Worm (Caenorhabditis elegans) whole organism, mixed stage, embryonic: Measurements from ENCODE around the gene ccf-1.

Experiments
- bed-3 ChIP-seq: fragments of 200-800 bp; sonication (Bioruptor generic); optimal IDR thresholded peaks from 3 replicates; lab custom pipeline; 2018; ENCODE audit warnings: mild to moderate bottlenecking, missing genetic modification characterization, moderate library complexity, missing compliant biosample characterization
- ces-1 ChIP-seq: fragments of 150-350 bp; optimal IDR thresholded peaks from 2 replicates; lab custom pipeline; 2014; ENCODE audit warnings: missing biosample characterization, missing genetic modification reagents, missing genetic modification characterization
- elt-3 ChIP-seq: fragments of 150-350 bp; optimal IDR thresholded peaks from 2 replicates; lab custom pipeline; 2014; ENCODE audit warnings: missing biosample characterization, missing genetic modification characterization
- lsy-2 ChIP-seq: fragments of 150-350 bp; optimal IDR thresholded peaks from 2 replicates; lab custom pipeline; 2014; ENCODE audit warnings: missing biosample characterization, missing genetic modification characterization
- mab-5 ChIP-seq: fragments of 150-350 bp; optimal IDR thresholded peaks from 2 replicates; lab custom pipeline; 2014; ENCODE audit warnings: missing biosample characterization, missing genetic modification characterization
- nhr-237 ChIP-seq: fragments of 150-350 bp; optimal IDR thresholded peaks from 2 replicates; lab custom pipeline; 2014; ENCODE audit warnings: missing biosample characterization, missing genetic modification characterization
- nhr-28 ChIP-seq: fragments of 150-350 bp; optimal IDR thresholded peaks from 2 replicates; lab custom pipeline; 2014; ENCODE audit warnings: missing biosample characterization, missing genetic modification characterization
- nhr-76 ChIP-seq: sonication (generic microtip); optimal IDR thresholded peaks from 2 replicates; lab custom pipeline; 2017; ENCODE audit warnings: missing biosample characterization, missing genetic modification characterization
- pha-4 ChIP-seq: fragments of 150-350 bp; optimal IDR thresholded peaks from 2 replicates; lab custom pipeline; 2018; ENCODE audit warnings: missing biosample characterization, missing genetic modification reagents, missing genetic modification characterization
- snpc-4 ChIP-seq: fragments of 150-350 bp; optimal IDR thresholded peaks from 2 replicates; lab custom pipeline; 2014; ENCODE audit warnings: missing biosample characterization, missing genetic modification characterization
- sptf-1 ChIP-seq: sonication (generic microtip); optimal IDR thresholded peaks from 2 replicates; lab custom pipeline; 2017; ENCODE audit warnings: mild to moderate bottlenecking, missing genetic modification characterization, moderate library complexity, missing compliant biosample characterization
- unc-62 ChIP-seq: fragments of 150-350 bp; optimal IDR thresholded peaks from 2 replicates; lab custom pipeline; 2014; ENCODE audit warnings: missing biosample characterization, missing genetic modification reagents, missing genetic modification characterization
- ztf-11 ChIP-seq: fragments of 150-350 bp; optimal IDR thresholded peaks from 2 replicates; lab custom pipeline; 2014; ENCODE audit warnings: missing biosample characterization, missing genetic modification characterization

- TF ChIP-seq nhr-76 (no peak), pha-4 (tag; lab: Kevin White, UChicago) (no peak), nhr-28 (tag; lab: Kevin White, UChicago) (no peak), lsy-2 (tag; lab: Kevin White, UChicago) (no peak), mab-5 (no peak), ces-1 (GFP tag; lab: Kevin White, UChicago) (peak; percentile 24), bed-3 (GFP tag; lab: Kevin White, UChicago) (no peak), ztf-11 (tag; lab: Kevin White, UChicago) (no peak), unc-62 (GFP tag; lab: Kevin White, UChicago) (no peak), nhr-237 (no peak), sptf-1 (tag; lab: Kevin White, UChicago) (no peak), snpc-4 (tag; lab: Kevin White, UChicago) (no peak), elt-3 (no peak)
Observed at ce11 chrIII:11935948-11936280, 15.9 kb upstream of the ccf-1 start.
